Fruit fly (Drosophila melanogaster): ENCODE measurements around the gene msn.
A peak's percentile ranks its signal among the peaks of the same experiment; 100 is the strongest.

msn gene

DNA sequence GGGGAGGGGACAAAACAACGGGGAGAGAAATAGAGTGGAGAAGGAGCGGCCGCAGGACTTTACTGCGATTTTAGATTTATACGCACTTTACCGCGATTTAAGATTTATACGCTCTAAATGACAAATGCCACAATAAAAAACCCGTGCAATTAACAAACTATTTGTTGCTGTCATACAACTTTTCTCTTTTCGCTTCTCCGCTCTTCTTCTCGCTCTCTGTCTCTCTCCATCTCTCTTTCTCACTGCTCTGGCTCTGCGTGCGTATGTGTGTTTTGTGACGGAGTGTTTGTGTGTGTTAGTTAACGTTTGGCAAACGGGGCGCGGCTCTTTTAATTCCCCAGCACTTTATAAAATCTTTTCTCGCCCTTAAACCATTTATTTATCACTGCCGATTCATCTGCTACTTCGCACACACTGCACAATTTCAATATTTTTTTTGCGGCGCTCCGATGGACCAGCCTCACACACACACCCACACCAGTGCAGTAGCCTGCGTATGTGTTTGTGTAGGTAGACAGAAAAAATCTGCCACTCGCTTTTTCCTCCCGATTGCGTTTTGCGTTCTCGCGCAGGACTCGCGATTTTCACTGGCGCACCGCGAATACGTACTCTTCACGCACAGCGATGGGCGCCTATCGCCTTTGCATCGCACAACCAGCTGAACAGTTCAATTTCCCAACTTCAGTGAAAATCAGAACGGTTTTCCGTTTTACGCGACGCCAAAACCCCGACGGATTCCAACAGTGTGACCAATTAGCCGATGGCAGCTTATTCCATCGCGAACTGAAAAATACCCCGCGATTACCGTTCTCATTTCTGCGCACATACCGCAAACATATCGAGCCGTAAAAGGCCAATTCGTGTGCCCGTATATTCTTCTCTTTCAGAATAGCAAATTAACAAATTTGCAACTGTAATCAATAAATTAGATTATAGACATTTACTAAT lies at the start of gene msn:
TSS of gene msn (minus strand) at position 747 of the 948 bp plus-strand sequence.
- TF ChIP-seq topi (GFP tag; optimal IDR thresholded peaks at IDR 0.05): peak; percentile 1
- TF ChIP-seq dsx (GFP tag; optimal IDR thresholded peaks at IDR 0.05; ENCODE audit: poor library complexity, severe bottlenecking): peak; percentile 20
- peak; percentile 31; the same call in 1 of the 2 replicates for TF ChIP-seq CG15336 (GFP tag; IDR thresholded peaks at IDR 0.05)
- TF ChIP-seq CG3919 (GFP tag; optimal IDR thresholded peaks at IDR 0.05): peak; percentile 36
- peak; percentile 85 for TF ChIP-seq Eip78C (GFP tag)
- no peak for TF ChIP-seq Ets21C (GFP tag; optimal IDR thresholded peaks at IDR 0.05)
- peak; percentile 43 for TF ChIP-seq CG16779 (tag; optimal IDR thresholded peaks at IDR 0.05)
- TF ChIP-seq CG6792 (GFP tag; optimal IDR thresholded peaks at IDR 0.05): no peak
- TF ChIP-seq fd85E (GFP tag; optimal IDR thresholded peaks at IDR 0.05): peak; percentile 22
- peak; percentile 24 for TF ChIP-seq esn (GFP tag; optimal IDR thresholded peaks at IDR 0.05)
- TF ChIP-seq vri (GFP tag; optimal IDR thresholded peaks at IDR 0.05): peak; percentile 25
- TF ChIP-seq Eip93F (GFP tag; optimal IDR thresholded peaks at IDR 0.05): no peak
- peak; percentile 78 for TF ChIP-seq svp (GFP tag)
- TF ChIP-seq CG6276 (GFP tag; optimal IDR thresholded peaks at IDR 0.05): peak; percentile 28
- TF ChIP-seq fkh (GFP tag; optimal IDR thresholded peaks at IDR 0.05): peak; percentile 12
- peak; percentile 86 for TF ChIP-seq CG6854 (GFP tag; optimal IDR thresholded peaks at IDR 0.05)
- peak; percentile 9 for TF ChIP-seq Eip75B (GFP tag; optimal IDR thresholded peaks at IDR 0.05)
- TF ChIP-seq eg (GFP tag; IDR thresholded peaks at IDR 0.05): 0 out of 3 replicates have a peak, but pooled peaks have one; percentile 44
- TF ChIP-seq CG6163 (GFP tag; IDR thresholded peaks at IDR 0.05): peak; percentile 44
- peak; percentile 77 for TF ChIP-seq CG1621 (tag; optimal IDR thresholded peaks at IDR 0.05)
- no peak for TF ChIP-seq CG9139 (GFP tag; optimal IDR thresholded peaks at IDR 0.05)
- peak; percentile 51 for TF ChIP-seq Sox102F (GFP tag; optimal IDR thresholded peaks at IDR 0.05)
- peak; percentile 38 for TF ChIP-seq Sox14 (GFP tag; optimal IDR thresholded peaks at IDR 0.05)
- no peak for TF ChIP-seq CG10631 (GFP tag; optimal IDR thresholded peaks at IDR 0.05)
- no peak for TF ChIP-seq fd59A (GFP tag; optimal IDR thresholded peaks at IDR 0.05)
- peak; percentile 51 to 65 for TF ChIP-seq ss (GFP tag; optimal IDR thresholded peaks at IDR 0.05)
- TF ChIP-seq CG8632 (GFP tag; optimal IDR thresholded peaks at IDR 0.05): no peak
- TF ChIP-seq Gug (GFP tag; IDR thresholded peaks at IDR 0.05): no peak
- no peak for TF ChIP-seq Smox (GFP tag; optimal IDR thresholded peaks at IDR 0.05)
- peak; percentile 14 for TF ChIP-seq net (GFP tag; optimal IDR thresholded peaks at IDR 0.05)
- TF ChIP-seq achi (GFP tag; optimal IDR thresholded peaks at IDR 0.05): peak; percentile 9

DNA sequence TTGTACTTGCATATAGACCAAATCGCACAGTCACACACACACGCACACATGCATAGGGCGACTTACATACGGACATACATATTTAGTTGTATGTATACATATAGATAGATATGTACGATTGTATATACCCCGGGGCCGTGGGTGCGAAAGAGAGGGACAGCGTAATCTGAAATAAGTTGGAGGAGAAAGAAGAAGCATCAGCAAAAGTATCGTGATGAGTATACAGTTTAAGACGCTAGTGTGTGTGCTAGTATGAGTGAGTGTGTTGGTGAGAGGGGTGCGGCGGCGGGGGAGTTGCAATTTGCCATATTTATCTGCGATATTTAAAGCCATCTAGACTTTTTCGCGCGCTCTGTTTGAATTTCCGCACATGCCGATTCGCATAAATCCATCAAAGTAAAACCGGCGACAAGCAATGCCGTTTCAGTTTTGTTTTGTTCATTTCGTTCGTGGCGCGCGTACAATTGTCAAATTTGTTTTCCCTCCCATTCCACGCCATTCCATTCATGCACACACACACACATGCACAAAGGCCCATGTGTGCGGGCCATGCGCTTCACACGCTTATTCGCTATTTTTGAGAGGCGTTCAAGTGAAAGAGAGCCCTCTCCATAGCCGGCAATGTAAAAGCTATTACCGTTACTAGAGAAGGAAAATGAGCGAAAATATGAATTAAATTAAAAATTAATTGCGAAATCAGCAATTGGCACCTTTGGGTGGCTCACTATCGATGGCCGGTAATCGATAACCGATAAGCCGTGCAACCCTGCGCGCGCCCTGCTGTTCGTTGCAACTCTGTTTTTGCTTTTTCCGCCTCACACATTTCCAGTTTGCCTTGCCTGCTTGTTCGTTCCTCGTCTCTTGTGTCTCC lies 48.8 kb upstream of the msn start:
- peak; percentile 76 for TF ChIP-seq Sox14 (GFP tag; optimal IDR thresholded peaks at IDR 0.05)
- TF ChIP-seq OdsH (GFP tag; optimal IDR thresholded peaks at IDR 0.05): peak; percentile 69
- peak; percentile 68 for TF ChIP-seq CG1621 (tag; optimal IDR thresholded peaks at IDR 0.05)
- peak; percentile 67 for TF ChIP-seq Hr39 (GFP tag; optimal IDR thresholded peaks at IDR 0.05)
- peak; percentile 73 for TF ChIP-seq CG9139 (GFP tag; optimal IDR thresholded peaks at IDR 0.05)
- TF ChIP-seq dac (GFP tag; optimal IDR thresholded peaks at IDR 0.05): peak; percentile 60
- TF ChIP-seq fkh (GFP tag; optimal IDR thresholded peaks at IDR 0.05): peak; percentile 79
- no peak for TF ChIP-seq CG6276 (GFP tag; optimal IDR thresholded peaks at IDR 0.05)
- peak; percentile 85 for TF ChIP-seq CG6808 (GFP tag; optimal IDR thresholded peaks at IDR 0.05)
- TF ChIP-seq CG16779 (tag; optimal IDR thresholded peaks at IDR 0.05): peak; percentile 71
- no peak for TF ChIP-seq Lpt (GFP tag; optimal IDR thresholded peaks at IDR 0.05)
- peak; percentile 61 for TF ChIP-seq CG7368 (GFP tag; optimal IDR thresholded peaks at IDR 0.05)
- TF ChIP-seq eg (GFP tag; IDR thresholded peaks at IDR 0.05): peak; percentile 81
- peak; percentile 16 for TF ChIP-seq spab (GFP tag; optimal IDR thresholded peaks at IDR 0.05)
- TF ChIP-seq fd59A (GFP tag; optimal IDR thresholded peaks at IDR 0.05): peak; percentile 52
- peak; percentile 83 for TF ChIP-seq vri (GFP tag; optimal IDR thresholded peaks at IDR 0.05)
- TF ChIP-seq dsx (GFP tag; optimal IDR thresholded peaks at IDR 0.05; ENCODE audit: poor library complexity, severe bottlenecking): peak; percentile 29
- TF ChIP-seq CG11294 (GFP tag; IDR thresholded peaks at IDR 0.05): no peak
- TF ChIP-seq svp (GFP tag): peak; percentile 81
- TF ChIP-seq CG6163 (GFP tag; IDR thresholded peaks at IDR 0.05): peak; percentile 93
- TF ChIP-seq lz (GFP tag; optimal IDR thresholded peaks at IDR 0.05): peak; percentile 84
- TF ChIP-seq esn (GFP tag; optimal IDR thresholded peaks at IDR 0.05): peak; percentile 88
- TF ChIP-seq CG11902 (GFP tag; optimal IDR thresholded peaks at IDR 0.05): no peak
- peak; percentile 46 for TF ChIP-seq CG11762 (GFP tag; optimal IDR thresholded peaks at IDR 0.05; ENCODE audit: insufficient read depth)
- peak; percentile 68 for TF ChIP-seq Ets21C (GFP tag; optimal IDR thresholded peaks at IDR 0.05)
- TF ChIP-seq CG15336 (GFP tag; IDR thresholded peaks at IDR 0.05): 0 out of 2 replicates have a peak, but pooled peaks have one; percentile 10
- no peak for TF ChIP-seq CG8119 (GFP tag; IDR thresholded peaks at IDR 0.05)
- no peak for TF ChIP-seq CG4318 (GFP tag; optimal IDR thresholded peaks at IDR 0.05)
